Fruit fly (Drosophila melanogaster): Measurements from ENCODE around the gene CG46426.

CG46426 gene

DNA sequence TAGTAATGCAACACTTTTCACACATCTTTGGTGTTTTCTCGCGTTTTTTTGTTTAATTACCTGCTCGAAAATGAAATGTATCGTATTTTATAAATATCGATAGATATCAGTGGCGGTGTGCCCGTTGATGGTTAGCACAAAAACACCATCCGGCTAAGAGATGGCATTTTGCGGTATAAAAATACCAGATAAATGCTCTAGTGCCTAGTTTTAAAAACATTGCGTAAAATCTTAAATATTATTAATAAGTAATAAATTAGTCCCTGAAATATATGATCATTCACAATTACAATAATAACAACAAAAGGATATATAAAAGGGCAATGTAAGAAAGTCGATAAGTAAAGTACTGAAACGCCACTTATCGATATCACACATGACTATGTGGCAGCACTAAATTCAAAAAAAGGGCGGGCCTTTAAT is 29.0 kb upstream of the CG46426 start, which contains the start of gene CycY (continued):
- TF ChIP-seq kay (GFP tag; optimal IDR thresholded peaks at IDR 0.05) (no peak), CG30020 (tag; optimal IDR thresholded peaks at IDR 0.05) (peak; percentile 40), CG2120 (GFP tag; optimal IDR thresholded peaks at IDR 0.05) (peak; percentile 17), MBD-R2 (GFP tag; IDR thresholded peaks at IDR 0.05) (no peak), Nf-YC (tag; optimal IDR thresholded peaks at IDR 0.05) (no peak), chif (GFP tag; optimal IDR thresholded peaks at IDR 0.05) (no peak), nerfin-1 (tag; optimal IDR thresholded peaks at IDR 0.05) (peak; percentile 27), dpn (GFP tag; optimal IDR thresholded peaks at IDR 0.05) (peak in 1 of 2 experiments; percentile 10), Scr (GFP tag; IDR thresholded peaks at IDR 0.05; ENCODE audit: partially characterized antibody) (peak; percentile 79), Opbp (GFP tag; IDR thresholded peaks at IDR 0.05; ENCODE audit: partially characterized antibody) (peak; percentile 65; the same call in 2 of the 3 replicates), Xrp1 (GFP tag; IDR thresholded peaks at IDR 0.05) (0 out of 2 replicates have a peak, but pooled peaks have one; percentile 5), stc (GFP tag; IDR thresholded peaks at IDR 0.05) (no peak), Adf1 (GFP tag; IDR thresholded peaks at IDR 0.05) (peak; percentile 86), dmrt11E (tag; optimal IDR thresholded peaks at IDR 0.05) (peak; percentile 31), CG6813 (GFP tag; optimal IDR thresholded peaks at IDR 0.05) (no peak), zen (tag; optimal IDR thresholded peaks at IDR 0.05) (peak; percentile 67), CG14860 (GFP tag; IDR thresholded peaks at IDR 0.05; ENCODE audit: partially characterized antibody) (peak; percentile 20; the same call in 1 of the 3 replicates), CG4424 (GFP tag; optimal IDR thresholded peaks at IDR 0.05) (peak; percentile 19), CG11504 (tag; optimal IDR thresholded peaks at IDR 0.05) (peak; percentile 42), gfzf (GFP tag; optimal IDR thresholded peaks at IDR 0.05) (peak; percentile 81), CG3847 (GFP tag; IDR thresholded peaks at IDR 0.05) (no peak), HLH4C (GFP tag; IDR thresholded peaks at IDR 0.05; ENCODE audit: partially characterized antibody) (0 out of 3 replicates have a peak, but pooled peaks have one; percentile 47), Hmr (GFP tag; optimal IDR thresholded peaks at IDR 0.05) (peak; percentile 62), CG17186 (GFP tag; optimal IDR thresholded peaks at IDR 0.05) (peak; percentile 27), Bdp1 (GFP tag; optimal IDR thresholded peaks at IDR 0.05) (no peak), E2f2 (GFP tag; IDR thresholded peaks at IDR 0.05) (peak; percentile 94), CG13123 (GFP tag; optimal IDR thresholded peaks at IDR 0.05) (no peak), Ssrp (tag; optimal IDR thresholded peaks at IDR 0.05) (peak; percentile 7), CG9727 (GFP tag; optimal IDR thresholded peaks at IDR 0.05) (peak; percentile 27), amos (GFP tag; IDR thresholded peaks at IDR 0.05; ENCODE audit: partially characterized antibody) (peak; percentile 68), Max (GFP tag; optimal IDR thresholded peaks at IDR 0.05) (peak; percentile 36), eyg (GFP tag; optimal IDR thresholded peaks at IDR 0.05) (no peak), CG15696 (tag; optimal IDR thresholded peaks at IDR 0.05) (peak; percentile 15), CG10565 (GFP tag; optimal IDR thresholded peaks at IDR 0.05) (no peak), Dll (GFP tag; IDR thresholded peaks at IDR 0.05; ENCODE audit: partially characterized antibody) (peak; percentile 84), Lhr (GFP tag; optimal IDR thresholded peaks at IDR 0.05) (peak; percentile 78), nerfin-2 (GFP tag; IDR thresholded peaks at IDR 0.05; ENCODE audit: partially characterized antibody) (0 out of 2 replicates have a peak, but pooled peaks have one; percentile 46), HmgZ (tag; optimal IDR thresholded peaks at IDR 0.05) (peak; percentile 36), CoRest (tag; optimal IDR thresholded peaks at IDR 0.05) (peak; percentile 30), gem (tag; optimal IDR thresholded peaks at IDR 0.05) (peak; percentile 57), CG7271 (tag; optimal IDR thresholded peaks at IDR 0.05) (no peak), CG34224 (GFP tag; IDR thresholded peaks at IDR 0.05; ENCODE audit: partially characterized antibody) (peak; percentile 74; the same call in 2 of the 3 replicates), hbn (GFP tag; IDR thresholded peaks at IDR 0.05; ENCODE audit: partially characterized antibody) (peak; percentile 66), bbx (GFP tag; IDR thresholded peaks at IDR 0.05; ENCODE audit: partially characterized antibody) (peak; percentile 51; the same call in 1 of the 2 replicates), CG6272 (GFP tag; IDR thresholded peaks at IDR 0.05) (no peak), grau (tag; optimal IDR thresholded peaks at IDR 0.05) (peak; percentile 24), CG18262 (tag; optimal IDR thresholded peaks at IDR 0.05) (peak; percentile 36), CG1603 (tag; optimal IDR thresholded peaks at IDR 0.05) (peak; percentile 29)
